Worm (Caenorhabditis elegans): ENCODE data around the gene F54D1.1.

ce11 chrIV:11247434-11247833 is 14.2 kb upstream of the F54D1.1 start:
- TF ChIP-seq ztf-3 (GFP tag; optimal IDR thresholded peaks at IDR 0.05), result no peak
- no peak for TF ChIP-seq aptf-3 (GFP tag; IDR thresholded peaks at IDR 0.05)
- TF ChIP-seq snpc-4 (GFP tag; optimal IDR thresholded peaks at IDR 0.05), result no peak
- no peak for TF ChIP-seq snpc-4 (tag; optimal IDR thresholded peaks at IDR 0.05)
- no peak for TF ChIP-seq T26A5.8 (tag; optimal IDR thresholded peaks at IDR 0.05)
- no peak for TF ChIP-seq ama-1 (optimal IDR thresholded peaks at IDR 0.05)
- no peak for TF ChIP-seq ama-1 (GFP tag; optimal IDR thresholded peaks at IDR 0.05)
- no peak for TF ChIP-seq bed-1 (GFP tag; IDR thresholded peaks at IDR 0.05)
- no peak for TF ChIP-seq F10E7.11 (tag; optimal IDR thresholded peaks at IDR 0.05)
- TF ChIP-seq B0035.1 (tag; optimal IDR thresholded peaks at IDR 0.05), result no peak
- no peak for TF ChIP-seq pha-4 (tag; optimal IDR thresholded peaks at IDR 0.05)
- TF ChIP-seq F55B11.4 (tag; optimal IDR thresholded peaks at IDR 0.05; ENCODE audit: borderline replicate concordance, insufficient read depth), result no peak
- TF ChIP-seq F49E8.2 (tag; optimal IDR thresholded peaks at IDR 0.05; ENCODE audit: insufficient read depth), result no peak
